Worm (Caenorhabditis elegans): ENCODE data around the gene srz-38.

ce11 chrIV:16370592-16370991 lies 35.5 kb downstream of the srz-38 start:
- TF ChIP-seq dve-1 (tag; optimal IDR thresholded peaks at IDR 0.05) (no peak), pag-3 (tag; optimal IDR thresholded peaks at IDR 0.05; ENCODE audit: borderline replicate concordance) (no peak), hlh-15 (tag; optimal IDR thresholded peaks at IDR 0.05) (no peak), hlh-13 (GFP tag; optimal IDR thresholded peaks at IDR 0.05) (no peak), unc-55 (GFP tag; optimal IDR thresholded peaks at IDR 0.05) (no peak), unc-42 (tag; optimal IDR thresholded peaks at IDR 0.05) (no peak), rnt-1 (tag; optimal IDR thresholded peaks at IDR 0.05) (no peak), nhr-11 (tag; optimal IDR thresholded peaks at IDR 0.05) (no peak), elt-4 (tag; optimal IDR thresholded peaks at IDR 0.05) (no peak), ama-1 (optimal IDR thresholded peaks at IDR 0.05) (no peak)
